Worm (Caenorhabditis elegans): ENCODE measurements around the gene C29F4.3.

- TF ChIP-seq W03F9.2 (tag; optimal IDR thresholded peaks at IDR 0.05) (no peak), him-1 (tag; optimal IDR thresholded peaks at IDR 0.05) (no peak), dao-5 (tag; optimal IDR thresholded peaks at IDR 0.05) (no peak)
These were observed 5.2 kb upstream of the C29F4.3 start for ce11 chrIV:11229013-11229412.
